Worm (Caenorhabditis elegans): ENCODE data around the gene C25A8.5.

Gene C25A8.5

ce11 chrIV:7010835-7011234, 11.5 kb downstream of the C25A8.5 start, which contains the start of gene C25A8.1:
TSS of gene C25A8.1 (plus strand) at chrIV:7011135.
- TF ChIP-seq ceh-36 (tag; optimal IDR thresholded peaks at IDR 0.05) (no peak), flt-1 (GFP tag; IDR thresholded peaks at IDR 0.05) (no peak), ceh-13 (GFP tag; optimal IDR thresholded peaks at IDR 0.05) (no peak), tbx-11 (GFP tag; IDR thresholded peaks at IDR 0.05) (no peak), tbx-37 (GFP tag; conservative IDR thresholded peaks at IDR 0.05) (no peak), tra-4 (tag; optimal IDR thresholded peaks at IDR 0.05) (no peak), hmg-4 (GFP tag; optimal IDR thresholded peaks at IDR 0.05) (no peak), F13C5.2 (tag; optimal IDR thresholded peaks at IDR 0.05) (no peak), pes-1 (GFP tag; IDR thresholded peaks at IDR 0.05) (no peak), ama-1 (optimal IDR thresholded peaks at IDR 0.05) (no peak), hnd-1 (tag; optimal IDR thresholded peaks at IDR 0.05) (no peak)

ce11 chrIV:7011728-7012127, 12.4 kb downstream of the C25A8.5 start, which contains the start of gene trxr-1:
TSS of gene trxr-1 (plus strand) at chrIV:7011954.
- TF ChIP-seq hnd-1 (tag; optimal IDR thresholded peaks at IDR 0.05) (no peak), scrt-1 (GFP tag; IDR thresholded peaks at IDR 0.05) (no peak), ets-7 (tag; optimal IDR thresholded peaks at IDR 0.05) (no peak), aly-1 (tag; optimal IDR thresholded peaks at IDR 0.05) (no peak)

ce11 chrIV:7012214-7012613, 12.9 kb downstream of the C25A8.5 start:
- TF ChIP-seq scrt-1 (GFP tag; IDR thresholded peaks at IDR 0.05) = no peak
- TF ChIP-seq F13C5.2 (tag; optimal IDR thresholded peaks at IDR 0.05) = no peak
- TF ChIP-seq tbx-11 (GFP tag; IDR thresholded peaks at IDR 0.05) = no peak

DNA sequence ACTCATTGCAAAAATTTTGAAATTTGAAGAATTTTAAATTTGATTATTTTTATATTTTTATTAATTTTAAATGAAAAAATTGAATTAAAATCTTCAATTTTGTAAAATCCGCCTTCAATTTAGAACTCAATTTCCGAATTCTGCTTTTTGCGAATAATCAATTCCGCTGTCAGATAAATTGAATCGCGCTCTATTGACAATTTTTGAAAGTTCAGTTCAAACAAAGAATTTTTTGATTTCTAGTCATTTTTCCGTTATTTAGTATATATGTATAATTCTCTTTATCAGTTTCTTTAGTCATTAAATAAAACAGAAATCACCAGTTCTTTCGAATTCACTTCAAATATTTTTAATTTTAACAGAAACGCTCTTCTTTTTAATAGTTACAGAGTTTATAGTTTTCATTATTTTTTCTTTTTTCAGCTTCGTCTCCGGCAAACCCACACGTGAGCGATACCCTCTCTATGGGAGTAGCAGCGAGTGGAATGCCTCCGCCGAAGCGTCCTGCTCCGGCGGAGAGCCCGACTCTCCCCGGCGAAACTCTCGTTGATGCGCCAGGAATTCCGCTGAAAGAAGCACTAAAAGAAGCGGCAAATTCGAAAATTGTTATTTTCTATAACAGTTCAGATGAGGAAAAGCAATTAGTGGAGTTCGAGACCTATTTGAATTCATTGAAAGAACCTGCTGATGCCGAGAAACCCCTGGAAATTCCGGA, 13.6 kb downstream of the C25A8.5 start:
- TF ChIP-seq tbx-37 (GFP tag; conservative IDR thresholded peaks at IDR 0.05) (no peak), tra-4 (tag; optimal IDR thresholded peaks at IDR 0.05) (no peak)

DNA sequence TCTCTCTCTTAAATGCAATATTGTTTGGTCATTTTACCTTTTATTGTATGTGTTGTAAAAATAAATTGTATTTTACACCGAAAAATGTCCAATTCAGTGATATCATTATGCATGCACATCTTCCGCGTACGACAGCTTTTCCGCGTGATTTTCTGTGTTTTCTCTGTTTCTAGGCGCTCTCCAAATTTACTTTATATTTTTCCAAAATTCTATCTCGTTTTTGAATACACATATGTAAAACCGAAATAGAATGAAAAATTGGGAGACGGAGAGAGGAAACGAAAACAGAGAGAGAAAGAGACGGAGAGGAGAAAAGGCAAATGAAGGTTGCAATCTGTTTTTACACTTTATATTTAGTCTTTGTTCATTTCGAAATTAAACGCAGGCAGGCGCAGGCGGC, 17.2 kb downstream of the C25A8.5 start:
- TF ChIP-seq ceh-36 (tag; optimal IDR thresholded peaks at IDR 0.05) (no peak), ets-7 (tag; optimal IDR thresholded peaks at IDR 0.05) (no peak), aly-1 (tag; optimal IDR thresholded peaks at IDR 0.05) (no peak), ama-1 (optimal IDR thresholded peaks at IDR 0.05) (no peak), tbx-11 (GFP tag; IDR thresholded peaks at IDR 0.05) (no peak), hmg-4 (GFP tag; optimal IDR thresholded peaks at IDR 0.05) (no peak), F13C5.2 (tag; optimal IDR thresholded peaks at IDR 0.05) (no peak), hnd-1 (tag; optimal IDR thresholded peaks at IDR 0.05) (no peak), tra-4 (tag; optimal IDR thresholded peaks at IDR 0.05) (no peak)

DNA sequence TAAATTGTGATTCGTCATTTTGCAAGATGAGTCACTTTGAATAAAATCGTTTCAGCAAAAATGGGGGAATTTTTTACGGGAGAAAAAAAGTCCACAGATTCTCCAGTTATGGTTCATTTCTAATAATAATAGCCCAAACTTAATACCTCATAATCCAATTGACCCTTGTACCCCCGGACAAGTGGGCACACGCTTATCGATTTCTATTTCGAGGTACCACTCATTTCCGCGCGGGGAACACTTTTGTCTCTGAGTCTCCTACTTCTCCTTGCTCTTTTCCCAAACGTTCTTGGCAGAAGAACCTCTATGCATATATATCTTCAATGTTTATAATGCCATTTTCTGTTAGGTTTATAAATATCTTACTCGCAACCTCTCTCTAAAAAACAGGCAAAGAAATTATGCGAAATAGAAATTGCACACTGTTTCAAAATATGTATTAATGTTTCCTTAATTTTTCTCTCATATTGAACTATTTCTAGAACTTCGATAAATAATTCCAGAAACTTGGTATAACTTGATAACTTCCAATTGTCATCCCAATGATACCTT, 17.9 kb downstream of the C25A8.5 start, which contains the start of gene gldi-4:
Gene gldi-4, plus strand, starts transcription at position 502 of the 552 bp plus-strand sequence.
- TF ChIP-seq ama-1 (optimal IDR thresholded peaks at IDR 0.05) = no peak
- no peak for TF ChIP-seq tbx-37 (GFP tag; conservative IDR thresholded peaks at IDR 0.05)
- TF ChIP-seq pes-1 (GFP tag; IDR thresholded peaks at IDR 0.05) = no peak
- TF ChIP-seq hmbx-1 (tag; optimal IDR thresholded peaks at IDR 0.05) = no peak
- no peak for TF ChIP-seq ceh-36 (tag; optimal IDR thresholded peaks at IDR 0.05)

DNA sequence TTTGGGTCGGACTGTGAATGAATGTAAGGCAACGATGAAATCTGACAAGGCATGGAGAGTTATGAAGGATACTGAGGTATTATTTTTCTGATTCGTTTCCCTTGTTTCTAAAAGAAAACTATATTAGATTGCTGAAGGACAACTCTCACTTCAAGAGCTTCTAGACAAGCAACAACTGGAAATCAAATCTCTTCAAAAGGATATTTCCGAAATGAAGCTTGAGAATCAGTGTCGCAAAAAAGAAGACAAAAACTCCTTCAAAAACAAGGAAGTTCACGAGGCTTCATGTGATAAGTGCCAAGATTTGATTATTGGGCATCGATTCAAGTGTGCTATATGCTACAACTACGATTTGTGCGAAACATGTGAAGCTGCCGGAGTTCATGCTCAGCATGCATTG, 19.3 kb downstream of the C25A8.5 start:
- no peak for TF ChIP-seq ceh-36 (tag; optimal IDR thresholded peaks at IDR 0.05)
- TF ChIP-seq F13C5.2 (tag; optimal IDR thresholded peaks at IDR 0.05) = no peak
- no peak for TF ChIP-seq ceh-13 (GFP tag; optimal IDR thresholded peaks at IDR 0.05)
- TF ChIP-seq tbx-37 (GFP tag; conservative IDR thresholded peaks at IDR 0.05) = no peak
- TF ChIP-seq ets-7 (tag; optimal IDR thresholded peaks at IDR 0.05) = no peak
- TF ChIP-seq ama-1 (optimal IDR thresholded peaks at IDR 0.05) = no peak
- no peak for TF ChIP-seq B0310.2 (tag; optimal IDR thresholded peaks at IDR 0.05)
- TF ChIP-seq tra-4 (tag; optimal IDR thresholded peaks at IDR 0.05) = no peak
- no peak for TF ChIP-seq flt-1 (GFP tag; IDR thresholded peaks at IDR 0.05)
- TF ChIP-seq tbx-11 (GFP tag; IDR thresholded peaks at IDR 0.05) = no peak
- TF ChIP-seq scrt-1 (GFP tag; IDR thresholded peaks at IDR 0.05) = no peak

ce11 chrIV:7020630-7021029, 21.3 kb downstream of the C25A8.5 start:
- TF ChIP-seq hmg-4 (GFP tag; optimal IDR thresholded peaks at IDR 0.05) (no peak), scrt-1 (GFP tag; IDR thresholded peaks at IDR 0.05) (no peak), F13C5.2 (tag; optimal IDR thresholded peaks at IDR 0.05) (no peak), flt-1 (GFP tag; IDR thresholded peaks at IDR 0.05) (no peak), ceh-13 (GFP tag; optimal IDR thresholded peaks at IDR 0.05) (no peak), B0310.2 (tag; optimal IDR thresholded peaks at IDR 0.05) (no peak), sea-1 (GFP tag; conservative IDR thresholded peaks at IDR 0.05) (no peak), ama-1 (optimal IDR thresholded peaks at IDR 0.05) (no peak), ceh-36 (tag; optimal IDR thresholded peaks at IDR 0.05) (no peak)

ce11 chrIV:7022227-7022626, 22.9 kb downstream of the C25A8.5 start:
- TF ChIP-seq ama-1 (optimal IDR thresholded peaks at IDR 0.05) (no peak), flt-1 (GFP tag; IDR thresholded peaks at IDR 0.05) (no peak)

Measured in whole organism, early embryonic.